Worm (Caenorhabditis elegans) whole organism, early embryonic: ENCODE data around the gene srbc-78.

ENCODE experiments used
- F13C5.2 ChIP-seq: sonication (generic microtip); optimal IDR thresholded peaks from 2 replicates; lab custom pipeline; 2017; ENCODE audit warnings: mild to moderate bottlenecking, missing genetic modification characterization, inconsistent platforms, missing compliant biosample characterization
- ama-1 ChIP-seq: fragments of 150-350 bp; optimal IDR thresholded peaks from 2 replicates; lab custom pipeline; 2014
- sea-1 ChIP-seq: fragments of 200-800 bp; sonication (Bioruptor generic); conservative IDR thresholded peaks from 2 replicates; pipeline ENCODE4 v1.3.6; 2022; ENCODE audit warnings: missing genetic modification characterization, missing compliant biosample characterization

- TF ChIP-seq ama-1 (lab: Kevin White, UChicago) (no peak), F13C5.2 (no peak), sea-1 (GFP tag; lab: Robert Waterston, UW) (no peak)
These were observed 12.0 kb downstream of the srbc-78 start for ce11 chrV:20476981-20477380.
